Worm (Caenorhabditis elegans): ENCODE measurements around the gene Y4C6B.7.

DNA sequence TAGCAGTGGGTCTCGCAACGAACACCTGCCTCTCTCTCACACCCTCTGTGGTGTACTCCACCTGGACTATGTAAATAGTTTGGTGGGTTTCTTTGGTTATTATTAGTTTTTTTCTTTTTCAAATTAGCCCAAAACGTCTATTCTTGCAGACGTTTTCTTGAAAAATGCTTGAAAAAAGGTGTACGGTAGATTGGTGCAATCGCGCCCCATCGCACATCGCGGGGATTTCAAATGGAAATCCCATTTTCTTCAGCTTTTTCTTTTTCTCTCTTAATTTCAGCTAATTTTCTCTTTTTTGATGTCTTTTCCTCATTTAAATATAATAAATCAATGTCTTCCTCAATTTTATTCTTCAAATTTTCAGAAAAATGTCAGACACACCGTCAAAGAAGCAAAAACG, 860 bp upstream of the Y4C6B.7 start, which contains the start of gene Y4C6B.1:
- TF ChIP-seq eor-1 (tag; optimal IDR thresholded peaks at IDR 0.05), result no peak
- TF ChIP-seq nhr-25 (tag; optimal IDR thresholded peaks at IDR 0.05), result no peak
- no peak for TF ChIP-seq R02D3.7 (tag; optimal IDR thresholded peaks at IDR 0.05)
- no peak for TF ChIP-seq ceh-9 (tag; optimal IDR thresholded peaks at IDR 0.05)
- TF ChIP-seq nhr-76 (tag; optimal IDR thresholded peaks at IDR 0.05), result no peak
- TF ChIP-seq pqm-1 (tag; optimal IDR thresholded peaks at IDR 0.05), result no peak
